Worm (Caenorhabditis elegans) whole organism, early embryonic: ENCODE measurements around the gene M01H9.3.

Source experiments
- B0310.2 ChIP-seq: sonication (generic microtip); optimal IDR thresholded peaks from 2 replicates; lab custom pipeline; 2016; ENCODE audit warnings: mild to moderate bottlenecking, missing genetic modification characterization, missing compliant biosample characterization
- F13C5.2 ChIP-seq: sonication (generic microtip); optimal IDR thresholded peaks from 2 replicates; lab custom pipeline; 2017; ENCODE audit warnings: mild to moderate bottlenecking, missing genetic modification characterization, inconsistent platforms, missing compliant biosample characterization
- aly-1 ChIP-seq: sonication (generic microtip); optimal IDR thresholded peaks from 2 replicates; lab custom pipeline; 2016; ENCODE audit warnings: missing genetic modification characterization, missing compliant biosample characterization
- ama-1 ChIP-seq: fragments of 150-350 bp; optimal IDR thresholded peaks from 2 replicates; lab custom pipeline; 2014
- ceh-13 ChIP-seq: fragments of 200-800 bp; sonication (Bioruptor generic); optimal IDR thresholded peaks from 2 replicates; lab custom pipeline; 2018; ENCODE audit warnings: mild to moderate bottlenecking, missing genetic modification characterization, missing compliant biosample characterization
- ceh-36 ChIP-seq: sonication (generic microtip); optimal IDR thresholded peaks from 2 replicates; lab custom pipeline; 2016; ENCODE audit warnings: missing genetic modification characterization, inconsistent platforms, missing compliant biosample characterization
- ets-7 ChIP-seq: sonication (generic microtip); optimal IDR thresholded peaks from 2 replicates; lab custom pipeline; 2016; ENCODE audit warnings: missing genotype, missing genetic modification characterization, missing compliant biosample characterization
- flt-1 ChIP-seq: fragments of 200-800 bp; sonication (Bioruptor generic); IDR thresholded peaks from 2 replicates; pipeline ENCODE4 v1.3.6; 2022; ENCODE audit warnings: missing genetic modification characterization, missing compliant biosample characterization
- hmbx-1 ChIP-seq: sonication (generic microtip); optimal IDR thresholded peaks from 2 replicates; lab custom pipeline; 2016; ENCODE audit warnings: mild to moderate bottlenecking, missing genetic modification characterization, missing compliant biosample characterization
- hmg-4 ChIP-seq: fragments of 200-800 bp; sonication (Bioruptor generic); optimal IDR thresholded peaks from 2 replicates; lab custom pipeline; 2018; ENCODE audit warnings: mild to moderate bottlenecking, missing genetic modification characterization, missing compliant biosample characterization
- hnd-1 ChIP-seq: sonication (generic microtip); optimal IDR thresholded peaks from 2 replicates; lab custom pipeline; 2016; ENCODE audit warnings: missing genetic modification characterization, missing compliant biosample characterization
- pes-1 ChIP-seq: fragments of 200-800 bp; sonication (Bioruptor generic); IDR thresholded peaks from 2 replicates; pipeline ENCODE4 v1.3.6; 2022; ENCODE audit warnings: missing genetic modification reagents, missing genetic modification characterization, missing compliant biosample characterization
- scrt-1 ChIP-seq: fragments of 200-800 bp; sonication (Bioruptor generic); IDR thresholded peaks from 2 replicates; pipeline ENCODE4 v1.3.6; 2022; ENCODE audit warnings: missing genetic modification characterization, missing compliant biosample characterization
- sea-1 ChIP-seq: fragments of 200-800 bp; sonication (Bioruptor generic); conservative IDR thresholded peaks from 2 replicates; pipeline ENCODE4 v1.3.6; 2022; ENCODE audit warnings: missing genetic modification characterization, missing compliant biosample characterization
- tbx-11 ChIP-seq: fragments of 200-800 bp; sonication (Bioruptor generic); IDR thresholded peaks from 2 replicates; pipeline ENCODE4 v1.3.6; 2022; ENCODE audit warnings: missing genetic modification characterization, missing compliant biosample characterization
- tbx-37 ChIP-seq: fragments of 200-800 bp; sonication (Bioruptor generic); conservative IDR thresholded peaks from 2 replicates; pipeline ENCODE4 v1.3.6; 2022; ENCODE audit warnings: missing genetic modification reagents, missing genetic modification characterization, missing compliant biosample characterization
- tra-4 ChIP-seq: sonication (generic microtip); optimal IDR thresholded peaks from 2 replicates; lab custom pipeline; 2017; ENCODE audit warnings: missing genetic modification characterization, missing compliant biosample characterization

The M01H9.3 gene

DNA sequence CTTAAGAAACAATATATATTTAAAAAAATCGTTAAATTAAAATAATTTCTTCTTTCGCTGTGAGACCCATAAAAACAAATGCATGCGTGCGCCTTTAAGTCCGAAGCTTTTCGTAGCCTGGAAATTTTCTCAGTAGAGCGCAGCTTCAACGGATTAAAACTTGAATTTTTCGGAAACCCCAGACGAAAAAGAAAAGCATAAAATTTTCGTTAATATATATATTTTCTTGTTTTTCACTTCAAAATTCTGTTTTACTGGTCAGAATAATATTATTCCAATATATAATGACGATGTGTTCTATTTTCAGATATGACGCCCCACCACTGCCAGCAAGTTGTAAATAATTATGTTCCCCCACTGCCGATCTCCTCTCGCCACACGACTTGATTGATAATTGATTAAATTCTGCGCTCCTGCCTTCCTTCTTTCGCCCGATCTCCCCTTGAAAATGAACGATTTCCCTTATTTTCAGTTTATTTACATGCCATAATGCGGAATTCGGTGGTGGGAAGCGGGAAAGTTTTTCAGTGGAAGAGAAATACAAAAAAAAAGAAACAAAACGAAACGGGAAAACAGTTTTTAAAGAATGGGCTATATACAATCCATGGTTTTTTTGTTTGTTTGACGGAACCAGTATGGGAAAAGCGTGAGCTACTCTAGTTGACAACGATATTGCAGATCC, 8.7 kb downstream of the M01H9.3 start:
- TF ChIP-seq scrt-1 (GFP tag; lab: Robert Waterston, UW) (no peak), aly-1 (tag; lab: Kevin White, UChicago) (no peak)

DNA sequence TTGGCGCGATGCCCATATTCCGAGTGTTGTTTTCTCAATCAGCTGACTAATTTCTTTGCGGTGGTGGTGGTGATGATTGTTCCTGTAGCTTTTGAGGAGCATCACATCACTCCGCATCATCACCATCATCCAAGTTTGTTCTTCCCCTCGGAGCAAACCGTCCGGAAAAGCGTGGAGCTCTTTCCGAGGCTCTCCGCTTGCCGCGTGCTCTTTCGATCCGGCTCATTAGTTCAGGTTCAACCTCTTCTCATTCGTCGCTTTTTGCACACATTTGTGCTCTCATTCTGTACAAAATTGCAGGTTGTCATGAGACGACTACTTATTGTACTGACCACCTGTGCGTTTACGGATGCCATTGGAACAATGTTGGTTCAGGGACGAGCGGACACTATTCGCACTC, 11.7 kb downstream of the M01H9.3 start, which contains the start of gene M01H9.5:
M01H9.5 (plus strand) TSS at position 301 of the 400 bp plus-strand sequence.
- TF ChIP-seq scrt-1 (GFP tag; lab: Robert Waterston, UW) (no peak), ceh-13 (GFP tag; lab: Kevin White, UChicago) (no peak), flt-1 (no peak), hnd-1 (tag; lab: Kevin White, UChicago) (no peak), B0310.2 (tag; lab: Kevin White, UChicago) (no peak), tbx-11 (GFP tag; lab: Robert Waterston, UW) (no peak), aly-1 (tag; lab: Kevin White, UChicago) (no peak), pes-1 (GFP tag; lab: Robert Waterston, UW) (no peak), ceh-36 (no peak), sea-1 (no peak), tbx-37 (GFP tag; lab: Robert Waterston, UW) (no peak), ets-7 (tag; lab: Kevin White, UChicago) (no peak)

DNA sequence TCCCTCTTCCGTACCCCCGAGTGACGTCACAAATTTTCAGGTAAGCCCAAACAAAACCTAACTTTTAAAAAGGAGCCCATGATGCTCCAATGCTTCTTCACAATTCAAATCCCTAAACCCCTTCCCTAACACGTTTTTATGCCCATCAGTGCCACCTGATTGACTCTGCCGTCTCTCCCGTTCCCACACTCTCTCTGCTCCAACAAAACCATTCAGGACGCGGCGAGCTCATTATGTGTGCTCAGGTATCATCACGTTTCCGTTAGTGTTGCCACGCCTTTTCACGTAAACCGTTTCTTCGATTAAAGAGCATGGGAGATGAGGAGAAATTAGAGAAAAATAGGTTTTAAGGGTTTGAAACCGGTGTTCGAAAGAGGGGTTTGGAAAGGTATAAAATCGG, 13.7 kb downstream of the M01H9.3 start, which contains the start of gene M01H9.2:
M01H9.2 (minus strand) TSS at position 101 of the 400 bp plus-strand sequence.
- TF ChIP-seq ama-1 (lab: Kevin White, UChicago) (no peak), F13C5.2 (tag; lab: Kevin White, UChicago) (no peak), aly-1 (tag; lab: Kevin White, UChicago) (no peak), ceh-36 (no peak), pes-1 (GFP tag; lab: Robert Waterston, UW) (no peak), B0310.2 (tag; lab: Kevin White, UChicago) (no peak), hmbx-1 (tag; lab: Kevin White, UChicago) (no peak), scrt-1 (GFP tag; lab: Robert Waterston, UW) (no peak), tra-4 (tag; lab: Kevin White, UChicago) (no peak), flt-1 (no peak), hmg-4 (no peak), sea-1 (no peak), hnd-1 (tag; lab: Kevin White, UChicago) (no peak)

DNA sequence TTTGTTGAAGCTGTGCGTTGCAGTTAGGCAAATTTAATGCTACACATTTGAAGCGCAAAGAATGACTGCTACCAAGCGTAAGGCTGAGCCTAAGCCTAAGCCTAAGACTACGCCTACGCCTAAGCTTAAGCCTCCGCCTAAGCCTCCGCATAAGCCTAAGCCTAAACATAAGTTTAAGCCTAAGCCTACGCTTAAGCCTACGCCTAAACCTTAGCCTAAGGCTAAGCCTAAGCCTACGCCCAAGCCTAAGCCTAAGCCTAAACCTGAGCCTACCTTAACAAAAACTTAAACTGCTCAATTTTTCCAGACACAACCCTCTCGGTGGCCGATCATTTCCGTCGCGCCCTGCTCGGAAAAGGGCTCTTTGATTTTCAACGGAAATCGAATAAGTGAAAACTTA, 17.5 kb downstream of the M01H9.3 start:
- peak; percentile 51 for TF ChIP-seq ceh-36
- no peak for TF ChIP-seq tra-4 (tag; lab: Kevin White, UChicago)

DNA sequence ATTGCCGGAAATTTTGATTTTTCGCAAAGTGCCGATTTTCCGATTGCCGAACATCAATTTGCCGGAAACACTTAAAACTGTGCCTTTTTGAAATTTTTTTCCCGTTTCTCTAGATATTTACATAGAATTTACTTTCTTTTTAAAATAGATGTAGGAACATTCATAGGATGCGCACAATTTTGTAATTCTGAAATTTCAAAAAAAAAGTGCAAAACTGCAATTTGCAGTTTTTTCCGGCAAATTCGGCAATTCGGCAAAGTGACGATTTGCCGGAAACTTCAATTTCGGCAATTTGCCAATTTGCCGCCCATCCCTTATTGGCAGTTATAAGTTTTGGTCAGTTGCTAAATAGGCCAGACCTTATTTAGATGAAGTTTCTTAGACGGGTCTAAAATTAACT, 20.2 kb downstream of the M01H9.3 start:
- TF ChIP-seq hnd-1 (tag; lab: Kevin White, UChicago) (no peak), tbx-11 (GFP tag; lab: Robert Waterston, UW) (no peak), hmbx-1 (tag; lab: Kevin White, UChicago) (no peak), hmg-4 (no peak), ceh-13 (GFP tag; lab: Kevin White, UChicago) (no peak), tbx-37 (GFP tag; lab: Robert Waterston, UW) (no peak), B0310.2 (tag; lab: Kevin White, UChicago) (no peak), ets-7 (tag; lab: Kevin White, UChicago) (no peak), tra-4 (tag; lab: Kevin White, UChicago) (no peak), ama-1 (lab: Kevin White, UChicago) (no peak), scrt-1 (GFP tag; lab: Robert Waterston, UW) (no peak), pes-1 (GFP tag; lab: Robert Waterston, UW) (no peak), flt-1 (no peak), sea-1 (no peak), F13C5.2 (tag; lab: Kevin White, UChicago) (no peak), aly-1 (tag; lab: Kevin White, UChicago) (no peak), ceh-36 (no peak)

DNA sequence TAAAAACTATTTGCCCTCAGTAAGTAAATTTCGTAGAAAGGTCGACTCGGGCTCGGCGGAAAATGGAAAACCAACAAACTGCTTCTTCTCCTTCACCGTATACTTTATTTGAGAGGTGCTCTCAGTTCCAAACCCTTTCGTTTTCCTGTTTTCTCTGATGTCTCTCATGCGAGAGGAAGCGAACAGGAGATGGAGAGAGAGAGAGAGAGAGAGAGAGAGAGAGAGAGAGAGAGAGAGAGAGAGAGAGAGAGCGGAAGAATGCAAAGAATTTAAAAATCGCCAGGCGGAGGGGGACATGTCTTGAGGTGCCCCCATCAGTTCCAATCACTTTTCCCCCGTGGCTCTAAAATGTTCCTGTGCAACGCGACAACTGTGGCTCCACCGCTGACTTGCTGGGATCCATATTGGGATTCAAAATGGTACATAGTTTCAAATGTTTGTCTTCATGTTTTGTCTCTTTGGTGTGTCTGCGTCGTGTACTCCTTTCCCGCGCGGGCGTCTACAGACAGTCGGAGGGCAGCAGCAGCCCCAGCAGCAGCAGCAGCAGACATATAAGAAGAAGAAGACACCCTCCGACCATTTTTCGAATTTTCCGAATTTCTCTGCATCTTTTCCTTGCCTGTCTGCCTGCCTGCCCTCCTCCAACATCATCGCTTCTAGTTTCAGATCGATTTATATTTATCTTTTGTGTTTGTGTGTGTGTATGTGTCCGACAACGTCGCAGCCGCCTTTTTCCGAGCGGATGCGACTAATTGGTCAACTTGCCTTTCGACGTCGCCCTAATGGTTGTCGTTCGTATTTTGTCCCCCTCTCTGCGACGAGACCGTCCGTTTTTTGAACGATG, 22.3 kb downstream of the M01H9.3 start, which contains the start of gene R08C7.11:
R08C7.11 (minus strand) TSS at position 608 of the 844 bp plus-strand sequence.
- TF ChIP-seq hnd-1 (tag; lab: Kevin White, UChicago): no peak
- TF ChIP-seq hmg-4: peak; percentile 48

DNA sequence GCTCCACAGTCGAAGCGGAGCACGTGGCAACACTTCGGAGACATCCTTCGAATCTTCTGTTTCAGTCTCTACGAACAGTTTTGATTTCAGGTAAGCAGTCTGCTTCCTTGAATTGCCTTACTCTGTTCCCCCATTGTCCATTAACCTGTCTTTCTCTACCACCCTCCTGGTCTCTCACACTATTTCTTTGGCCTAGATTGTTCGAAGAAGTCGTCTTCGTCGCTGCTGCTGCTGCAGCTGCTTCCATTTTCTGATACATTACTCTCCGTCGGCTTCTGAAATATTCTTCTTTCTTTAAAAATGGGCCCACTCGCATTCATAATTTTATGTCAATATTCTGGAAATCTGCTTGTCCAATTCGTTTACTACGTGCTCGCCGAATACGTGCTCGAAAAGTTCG, 25.3 kb downstream of the M01H9.3 start, which contains the start of gene R08C7.1:
R08C7.1 (plus strand) TSS at position 301 of the 400 bp plus-strand sequence.
- TF ChIP-seq ets-7 (tag; lab: Kevin White, UChicago) (no peak), tra-4 (tag; lab: Kevin White, UChicago) (no peak), tbx-11 (GFP tag; lab: Robert Waterston, UW) (no peak)

DNA sequence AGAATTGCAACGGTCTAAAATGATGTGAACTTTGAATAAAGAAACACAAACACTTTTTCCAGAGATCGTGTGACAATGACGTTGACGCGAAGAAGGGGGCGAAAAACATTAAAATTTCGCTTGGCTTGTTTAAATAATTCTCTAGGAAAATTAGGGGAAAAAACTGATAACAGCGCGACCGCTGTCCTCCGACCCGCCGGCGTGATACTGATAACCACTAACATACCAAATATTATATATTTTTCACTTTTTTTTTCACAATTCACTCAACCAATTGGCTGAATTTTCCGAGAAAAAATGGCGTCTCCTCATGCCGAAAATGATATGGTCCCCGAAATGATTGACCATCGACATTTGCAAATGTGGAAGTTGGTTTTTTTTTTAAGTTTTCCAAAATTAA, 27.0 kb downstream of the M01H9.3 start:
- TF ChIP-seq ets-7 (tag; lab: Kevin White, UChicago): no peak
- no peak for TF ChIP-seq scrt-1 (GFP tag; lab: Robert Waterston, UW)
- no peak for TF ChIP-seq tbx-11 (GFP tag; lab: Robert Waterston, UW)
- no peak for TF ChIP-seq B0310.2 (tag; lab: Kevin White, UChicago)
- no peak for TF ChIP-seq ama-1 (lab: Kevin White, UChicago)
- no peak for TF ChIP-seq tbx-37 (GFP tag; lab: Robert Waterston, UW)
- TF ChIP-seq hnd-1 (tag; lab: Kevin White, UChicago): no peak
- no peak for TF ChIP-seq ceh-13 (GFP tag; lab: Kevin White, UChicago)
- no peak for TF ChIP-seq aly-1 (tag; lab: Kevin White, UChicago)
- no peak for TF ChIP-seq tra-4 (tag; lab: Kevin White, UChicago)
- no peak for TF ChIP-seq F13C5.2 (tag; lab: Kevin White, UChicago)
